Fruit fly (Drosophila melanogaster) whole organism, pupa: ENCODE data around the gene Kdm5.

ENCODE experiments used
- CG10348 ChIP-seq: fragments of 200-800 bp; sonication (Bioruptor generic); IDR thresholded peaks from 2 replicates; pipeline ENCODE4 v1.3.6; 2022; ENCODE audit warnings: missing biosample characterization, missing genetic modification characterization
- CG12605 ChIP-seq: fragments of 200-800 bp; sonication (Bioruptor generic); IDR thresholded peaks from 2 replicates; pipeline ENCODE4 v1.3.6; 2022; ENCODE audit warnings: missing biosample characterization, missing genetic modification characterization
- CG13204 ChIP-seq: fragments of 200-800 bp; sonication (Bioruptor generic); optimal IDR thresholded peaks from 2 replicates; lab custom pipeline; 2018; ENCODE audit warnings: missing biosample characterization, mild to moderate bottlenecking, missing genetic modification characterization, moderate library complexity
- CG14655 ChIP-seq: fragments of 200-800 bp; sonication (Bioruptor generic); optimal IDR thresholded peaks from 3 replicates; lab custom pipeline; 2017; ENCODE audit warnings: mild to moderate bottlenecking, missing biosample characterization, missing genetic modification reagents, missing genetic modification characterization
- CG15710 ChIP-seq: fragments of 200-800 bp; sonication (Bioruptor generic); optimal IDR thresholded peaks from 2 replicates; lab custom pipeline; 2018; ENCODE audit warnings: missing biosample characterization, mild to moderate bottlenecking, missing genetic modification characterization, moderate library complexity
- CG17806 ChIP-seq: fragments of 200-800 bp; sonication (Bioruptor generic); optimal IDR thresholded peaks from 2 replicates; lab custom pipeline; 2018; ENCODE audit warnings: missing biosample characterization, mild to moderate bottlenecking, missing genetic modification characterization, moderate library complexity
- CG32121 ChIP-seq: fragments of 200-800 bp; sonication (Bioruptor generic); IDR thresholded peaks from 2 replicates; pipeline ENCODE4 v1.3.6; 2022; ENCODE audit warnings: missing biosample characterization, missing genetic modification characterization
- CG34367 ChIP-seq: fragments of 200-800 bp; sonication (Bioruptor generic); optimal IDR thresholded peaks from 2 replicates; lab custom pipeline; 2018; ENCODE audit warnings: missing biosample characterization, mild to moderate bottlenecking, missing genetic modification characterization
- CG4496 ChIP-seq: fragments of 200-800 bp; sonication (Bioruptor generic); IDR thresholded peaks from 3 replicates; pipeline ENCODE4 v1.3.6; 2022; ENCODE audit warnings: missing biosample characterization, missing genetic modification characterization
- CG8159 ChIP-seq: fragments of 200-800 bp; sonication (Bioruptor generic); optimal IDR thresholded peaks from 3 replicates; lab custom pipeline; 2018; ENCODE audit warnings: missing biosample characterization, mild to moderate bottlenecking, missing genetic modification characterization, moderate library complexity
- CG8301 ChIP-seq: fragments of 200-800 bp; sonication (Bioruptor generic); optimal IDR thresholded peaks from 2 replicates; lab custom pipeline; 2018; ENCODE audit warnings: missing biosample characterization, mild to moderate bottlenecking, missing genetic modification characterization
- CG9948 ChIP-seq: fragments of 200-800 bp; sonication (Bioruptor generic); optimal IDR thresholded peaks from 2 replicates; lab custom pipeline; 2018; ENCODE audit warnings: missing biosample characterization, mild to moderate bottlenecking, missing genetic modification characterization, moderate library complexity
- D1 ChIP-seq: fragments of 200-800 bp; sonication (Bioruptor generic); optimal IDR thresholded peaks from 2 replicates; lab custom pipeline; 2018; ENCODE audit warnings: missing biosample characterization, mild to moderate bottlenecking, missing genetic modification characterization, moderate library complexity
- EcR ChIP-seq: fragments of 200-800 bp; sonication (Bioruptor generic); optimal IDR thresholded peaks from 3 replicates; lab custom pipeline; 2019; ENCODE audit warnings: missing biosample characterization, missing genetic modification characterization, mild to moderate bottlenecking, moderate library complexity, missing genetic modification reagents
- Ets98B ChIP-seq: fragments of 200-800 bp; sonication (Bioruptor generic); IDR thresholded peaks from 2 replicates; pipeline ENCODE4 v1.3.6; 2022; ENCODE audit warnings: missing biosample characterization, missing genetic modification characterization
- Pif1A ChIP-seq: fragments of 200-800 bp; sonication (Bioruptor generic); optimal IDR thresholded peaks from 3 replicates; lab custom pipeline; 2016; ENCODE audit warnings: missing biosample characterization, missing genetic modification characterization
- Pif1B ChIP-seq: fragments of 200-800 bp; sonication (Bioruptor generic); optimal IDR thresholded peaks from 3 replicates; lab custom pipeline; 2016; ENCODE audit warnings: missing biosample characterization, missing genetic modification characterization
- Snoo ChIP-seq: fragments of 200-800 bp; sonication (Bioruptor generic); optimal IDR thresholded peaks from 3 replicates; lab custom pipeline; 2017; ENCODE audit warnings: missing biosample characterization, mild to moderate bottlenecking, missing genetic modification characterization, inconsistent platforms
- fd96Ca ChIP-seq: fragments of 200-800 bp; sonication (Bioruptor generic); IDR thresholded peaks from 3 replicates; pipeline ENCODE4 v1.3.6; 2022; ENCODE audit warnings: missing biosample characterization, missing genetic modification characterization
- gl ChIP-seq: fragments of 200-800 bp; sonication (Bioruptor generic); optimal IDR thresholded peaks from 2 replicates; lab custom pipeline; 2018; ENCODE audit warnings: missing biosample characterization, mild to moderate bottlenecking, missing genetic modification characterization
- rn ChIP-seq: fragments of 200-800 bp; sonication (Bioruptor generic); IDR thresholded peaks from 2 replicates; pipeline ENCODE4 v1.3.6; 2022; ENCODE audit warnings: missing biosample characterization, missing genetic modification characterization

Kdm5 gene

dm6 chr2L:5981433-5982333 lies 17.6 kb downstream of the Kdm5 start, which contains the start of gene eIF4A:
eIF4A (plus strand) TSS chr2L:5981764.
- TF ChIP-seq CG13204 (GFP tag; lab: Kevin White, UChicago) (peak; percentile 10), CG9948 (tag; lab: Kevin White, UChicago) (no peak), CG34367 (tag; lab: Kevin White, UChicago) (peak; percentile 11), CG8301 (no peak), fd96Ca (GFP tag; lab: Robert Waterston, UW) (no peak), EcR (peak; percentile 47), CG4496 (GFP tag; lab: Robert Waterston, UW) (no peak), CG8159 (peak; percentile 6), CG32121 (GFP tag; lab: Robert Waterston, UW) (no peak), CG10348 (GFP tag; lab: Robert Waterston, UW) (no peak)

- no peak for TF ChIP-seq CG17806 (tag; lab: Kevin White, UChicago)
- TF ChIP-seq Pif1B = no peak
- TF ChIP-seq EcR = no peak
- no peak for TF ChIP-seq CG12605 (GFP tag; lab: Robert Waterston, UW)
- no peak for TF ChIP-seq rn (GFP tag; lab: Robert Waterston, UW)
- TF ChIP-seq CG14655 (GFP tag; lab: Kevin White, UChicago) = no peak
- TF ChIP-seq fd96Ca (GFP tag; lab: Robert Waterston, UW) = no peak
- TF ChIP-seq CG9948 (tag; lab: Kevin White, UChicago) = no peak
- TF ChIP-seq CG10348 (GFP tag; lab: Robert Waterston, UW) = no peak
These were observed 18.4 kb downstream of the Kdm5 start, which contains the start of gene chic for dm6 chr2L:5980862-5981432. chic (minus strand) TSS chr2L:5981018.

dm6 chr2L:5979957-5980861 lies 19.1 kb downstream of the Kdm5 start:
- peak; percentile 30 for TF ChIP-seq CG8159
- TF ChIP-seq CG9948 (tag; lab: Kevin White, UChicago) = no peak
- peak; percentile 8 for TF ChIP-seq CG17806 (tag; lab: Kevin White, UChicago)
- TF ChIP-seq Pif1B = peak; percentile 30
- peak; percentile 87 for TF ChIP-seq CG13204 (GFP tag; lab: Kevin White, UChicago)
- peak; percentile 40 for TF ChIP-seq Pif1A (GFP tag; lab: Kevin White, UChicago)
- no peak for TF ChIP-seq rn (GFP tag; lab: Robert Waterston, UW)
- peak; percentile 95 for TF ChIP-seq EcR
- TF ChIP-seq gl = no peak

- TF ChIP-seq CG4496 (GFP tag; lab: Robert Waterston, UW) = no peak
- TF ChIP-seq Snoo = no peak
- no peak for TF ChIP-seq CG8301
- TF ChIP-seq rn (GFP tag; lab: Robert Waterston, UW) = no peak
- no peak for TF ChIP-seq Pif1B
- no peak for TF ChIP-seq CG15710
- TF ChIP-seq CG17806 (tag; lab: Kevin White, UChicago) = no peak
- no peak for TF ChIP-seq CG32121 (GFP tag; lab: Robert Waterston, UW)
- TF ChIP-seq, all 21 proteins: peak for 0
These were observed 20.3 kb downstream of the Kdm5 start for dm6 chr2L:5979055-5979399.

- no peak for TF ChIP-seq CG8301
- no peak for TF ChIP-seq CG32121 (GFP tag; lab: Robert Waterston, UW)
- no peak for TF ChIP-seq CG10348 (GFP tag; lab: Robert Waterston, UW)
- no peak for TF ChIP-seq CG17806 (tag; lab: Kevin White, UChicago)
- TF ChIP-seq CG4496 (GFP tag; lab: Robert Waterston, UW) = no peak
- no peak for TF ChIP-seq Pif1A (GFP tag; lab: Kevin White, UChicago)
- no peak for TF ChIP-seq Ets98B (GFP tag; lab: Robert Waterston, UW)
- TF ChIP-seq CG12605 (GFP tag; lab: Robert Waterston, UW) = no peak
- TF ChIP-seq EcR = peak; percentile 45
- peak; percentile 34 for TF ChIP-seq Pif1B
- no peak for TF ChIP-seq D1
- TF ChIP-seq CG13204 (GFP tag; lab: Kevin White, UChicago) = peak; percentile 68
- TF ChIP-seq gl = no peak
- no peak for TF ChIP-seq CG9948 (tag; lab: Kevin White, UChicago)
- TF ChIP-seq Snoo = peak; percentile 7
- peak; percentile 5 for TF ChIP-seq CG15710
- no peak for TF ChIP-seq fd96Ca (GFP tag; lab: Robert Waterston, UW)
- TF ChIP-seq CG8159 = no peak
- no peak for TF ChIP-seq CG14655 (GFP tag; lab: Kevin White, UChicago)
- TF ChIP-seq rn (GFP tag; lab: Robert Waterston, UW) = no peak
- TF ChIP-seq CG34367 (tag; lab: Kevin White, UChicago) = no peak
These were observed 20.8 kb downstream of the Kdm5 start for dm6 chr2L:5978333-5979054.
